Fruit fly (Drosophila melanogaster) whole organism, larva: ENCODE data around the gene CG5116.
A peak's percentile ranks its signal among the peaks of the same experiment; 100 is the strongest.

Experiments used
- noc ChIP-seq: fragments of 200-800 bp; sonication (Bioruptor generic); optimal IDR thresholded peaks from 3 replicates; lab custom pipeline; 2019; ENCODE audit warnings: missing biosample characterization, mild to moderate bottlenecking, missing genetic modification characterization, moderate library complexity

Gene CG5116

DNA sequence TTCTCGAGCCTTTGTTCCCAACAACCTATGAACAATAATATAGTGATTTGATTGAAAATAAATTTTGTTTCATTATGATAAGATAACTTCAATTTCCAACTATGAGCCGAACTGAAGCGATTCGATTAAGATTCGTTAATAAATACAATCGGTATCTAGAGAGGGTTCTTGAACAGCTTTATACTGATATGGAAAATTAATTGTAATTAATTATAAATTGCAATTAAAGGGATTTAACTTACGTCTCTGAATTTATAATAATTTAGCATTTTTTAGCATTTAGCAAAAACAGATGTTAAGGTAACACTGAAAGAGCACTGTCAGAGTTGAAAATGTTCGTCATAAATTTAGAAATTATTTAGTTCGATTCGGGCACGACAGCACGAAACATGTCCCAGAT, 23.1 kb downstream of the CG5116 start, which contains the start of gene CG5111:
CG5111 (plus strand) TSS at position 301 of the 400 bp plus-strand sequence.
- no peak for TF ChIP-seq noc (tag; lab: Kevin White, UChicago)

DNA sequence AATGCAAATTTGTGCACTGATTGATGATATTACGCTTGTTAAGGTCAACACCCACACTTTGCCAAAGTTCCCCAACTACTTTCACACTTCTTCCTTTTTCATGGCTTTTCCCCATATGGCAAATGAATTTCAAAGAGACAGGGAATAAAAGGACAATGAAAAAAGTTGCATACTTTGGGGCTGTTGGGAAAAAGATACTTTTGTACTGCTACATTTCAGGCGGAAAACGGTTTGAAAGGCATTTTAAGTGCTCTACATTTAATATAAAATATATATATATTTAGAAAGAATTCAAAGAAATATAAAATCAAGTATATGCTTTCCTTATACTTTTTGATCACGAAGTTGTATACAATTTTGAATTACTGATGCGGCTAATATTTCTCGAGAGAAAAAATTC, 29.9 kb downstream of the CG5116 start:
- no peak for TF ChIP-seq noc (tag; lab: Kevin White, UChicago)

DNA sequence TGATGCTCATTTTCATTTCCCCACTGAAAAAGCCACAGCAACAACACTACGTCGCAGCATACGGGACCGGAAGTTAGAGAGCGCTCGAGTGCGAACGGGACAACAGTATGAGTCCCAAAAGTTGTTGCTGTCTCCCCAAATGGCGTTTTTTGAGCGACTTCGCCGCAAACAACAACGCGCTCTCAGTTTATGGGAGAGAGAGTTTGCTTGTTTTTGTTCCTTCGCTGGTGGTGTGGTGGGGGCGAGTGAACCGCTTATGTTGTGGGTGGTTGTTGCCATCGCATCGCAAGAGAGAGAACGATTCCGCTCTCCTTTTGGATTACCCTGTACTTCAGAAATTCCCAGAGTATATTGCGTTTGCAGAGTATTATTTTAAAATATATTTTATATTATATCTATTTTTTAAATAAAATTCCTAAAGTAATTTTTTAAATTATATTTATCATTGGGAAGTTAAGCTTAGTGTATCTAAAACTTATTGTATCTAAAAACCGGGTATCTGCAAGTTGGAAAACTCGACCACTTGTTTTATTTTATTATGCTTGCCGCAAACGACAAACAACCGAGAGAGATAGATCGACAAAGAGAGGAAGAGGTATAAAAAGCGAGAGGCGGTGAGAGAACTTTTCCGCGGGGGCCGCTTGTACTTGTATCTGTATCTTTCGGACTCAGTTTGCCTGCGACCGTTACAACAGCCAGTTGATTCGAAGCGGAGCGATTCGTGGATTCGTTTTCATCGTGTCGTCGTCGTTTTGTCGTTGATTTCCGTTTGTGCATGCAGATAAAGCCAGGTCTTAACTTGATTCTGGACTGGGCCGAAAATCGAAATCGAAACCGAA, 32.8 kb downstream of the CG5116 start, which contains the start of gene msi:
msi (plus strand) TSS at position 669 of the 839 bp plus-strand sequence.
- peak; percentile 94 for TF ChIP-seq noc (tag; lab: Kevin White, UChicago)

DNA sequence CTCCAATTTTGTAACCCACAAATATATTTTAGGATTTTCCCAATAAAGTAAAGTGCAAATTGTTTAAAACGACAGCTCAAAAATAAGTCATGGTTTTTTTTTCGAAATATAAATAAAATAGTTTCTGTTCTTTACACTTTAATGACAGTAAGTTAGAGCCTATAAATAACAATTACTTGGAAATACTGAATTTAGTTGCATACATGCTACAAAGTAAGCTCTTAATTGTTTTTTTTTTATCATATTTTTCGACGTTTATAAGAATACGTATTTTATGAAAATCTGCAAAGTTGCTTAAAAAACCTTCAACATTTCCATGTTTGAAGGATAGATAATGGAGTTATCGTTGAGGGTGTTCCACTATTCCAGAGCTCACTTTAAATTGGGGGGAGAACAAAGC, 34.6 kb downstream of the CG5116 start:
- no peak for TF ChIP-seq noc (tag; lab: Kevin White, UChicago)

DNA sequence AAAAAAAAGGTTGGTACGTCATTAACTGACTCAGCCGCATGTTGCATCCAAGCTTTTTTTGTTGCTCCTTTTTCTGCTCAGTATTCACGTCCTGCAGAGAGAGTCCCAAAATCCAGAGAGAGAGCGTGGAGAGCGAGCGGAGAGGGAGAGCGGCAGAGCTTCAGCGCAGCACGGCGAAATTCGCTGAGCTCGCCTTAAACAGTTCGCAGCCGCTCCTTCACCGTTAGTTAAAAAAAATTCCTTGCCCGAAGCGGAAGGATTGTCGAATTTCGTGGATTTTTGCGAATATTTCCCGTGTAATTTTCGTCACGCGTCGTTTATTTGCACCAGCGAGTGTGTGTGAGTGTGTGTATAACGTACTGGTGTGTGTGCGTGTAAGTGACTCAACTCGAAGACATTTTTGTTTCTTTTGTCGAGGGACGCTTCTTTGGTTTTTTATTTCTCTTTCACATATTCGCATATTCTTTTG, 35.2 kb downstream of the CG5116 start:
- TF ChIP-seq noc (tag; lab: Kevin White, UChicago): no peak

DNA sequence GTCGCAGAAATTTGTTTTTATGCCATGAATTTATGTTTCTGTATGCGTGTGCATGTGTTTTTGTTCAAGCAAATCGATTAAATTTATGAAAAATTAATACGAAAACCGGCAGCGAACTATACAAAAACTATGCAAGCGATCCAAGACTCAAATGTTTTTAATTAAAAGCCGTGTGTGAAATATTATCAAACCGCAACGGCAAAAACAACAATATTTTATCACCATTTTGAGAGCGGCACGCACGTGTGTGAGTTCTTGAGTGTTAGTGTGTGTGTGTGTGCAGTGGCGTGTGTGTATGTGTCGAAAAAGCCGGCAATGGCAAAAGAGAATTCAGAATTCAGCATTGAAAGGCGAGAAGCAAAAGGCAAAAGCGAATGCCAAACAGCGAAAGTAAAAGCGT, 35.7 kb downstream of the CG5116 start:
- no peak for TF ChIP-seq noc (tag; lab: Kevin White, UChicago)

DNA sequence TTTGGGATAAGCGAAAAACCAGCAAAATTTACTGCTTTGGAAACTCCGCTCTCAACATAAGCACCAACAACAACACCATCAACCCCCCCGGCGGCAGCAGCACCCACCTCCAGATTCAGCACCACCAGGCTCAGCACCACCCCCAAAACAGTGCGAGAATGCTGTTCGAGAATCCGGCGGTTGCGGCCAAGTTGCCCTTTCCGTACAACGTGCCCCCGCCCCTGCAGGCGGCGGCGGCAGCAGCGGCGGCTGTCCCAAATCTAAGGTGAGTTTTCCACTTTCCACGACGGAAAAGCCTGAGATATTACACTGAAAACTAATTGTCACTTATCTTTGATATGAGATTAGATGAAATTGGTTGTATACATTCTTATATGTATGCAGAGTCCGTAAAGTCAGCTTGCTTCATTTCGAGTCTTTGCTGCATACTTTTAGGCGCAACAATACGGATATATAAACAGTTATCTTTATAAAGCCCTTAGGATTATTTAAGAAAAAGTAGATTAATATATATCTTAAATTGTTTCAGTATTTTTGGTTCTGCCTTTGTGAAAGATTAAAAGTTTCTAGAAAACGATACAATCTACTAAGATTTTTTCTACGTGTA, 36.7 kb downstream of the CG5116 start:
- no peak for TF ChIP-seq noc (tag; lab: Kevin White, UChicago)

DNA sequence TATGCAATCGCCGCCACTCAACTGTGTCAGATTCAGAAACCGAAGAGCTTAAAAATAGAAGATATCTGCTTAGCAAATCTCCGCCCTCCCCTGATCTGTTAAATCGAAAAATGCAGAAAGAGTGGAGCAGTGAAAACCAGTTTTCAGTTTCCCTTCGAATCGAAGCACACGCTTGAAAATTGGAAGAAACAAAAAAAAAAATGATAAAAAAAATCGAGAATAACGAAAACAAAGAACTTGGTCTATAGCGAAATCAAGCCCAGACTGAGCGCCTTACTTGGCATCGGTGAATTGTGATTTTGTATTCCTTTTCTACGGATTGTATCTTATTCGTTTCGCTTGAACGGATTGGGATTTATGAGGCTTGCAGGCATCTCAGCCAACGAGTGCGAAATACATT, 46.4 kb downstream of the CG5116 start:
- TF ChIP-seq noc (tag; lab: Kevin White, UChicago): no peak

DNA sequence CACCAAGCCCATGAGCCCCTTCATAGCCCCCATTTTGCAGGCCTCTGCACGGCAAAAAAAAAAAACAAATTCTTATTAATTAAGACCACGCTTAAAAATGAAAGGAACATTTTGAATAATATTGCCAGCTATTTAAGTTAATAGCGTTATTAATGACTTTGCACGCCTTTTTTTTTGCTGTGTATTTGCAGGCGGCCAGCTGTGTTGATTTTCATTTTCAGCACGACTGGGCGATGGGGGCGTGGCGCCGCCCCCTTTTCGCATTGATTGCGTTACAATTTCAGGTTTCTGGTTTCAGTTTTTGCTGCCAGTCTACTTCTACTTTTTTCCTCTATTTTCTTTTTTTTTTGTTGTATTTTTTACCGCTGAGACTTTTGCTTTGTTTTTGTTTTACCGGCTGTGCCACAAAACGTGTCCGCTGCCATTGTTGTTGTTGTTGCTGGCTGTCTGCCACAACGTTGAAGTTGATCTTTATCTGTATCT, 49.0 kb downstream of the CG5116 start:
- no peak for TF ChIP-seq noc (tag; lab: Kevin White, UChicago)

DNA sequence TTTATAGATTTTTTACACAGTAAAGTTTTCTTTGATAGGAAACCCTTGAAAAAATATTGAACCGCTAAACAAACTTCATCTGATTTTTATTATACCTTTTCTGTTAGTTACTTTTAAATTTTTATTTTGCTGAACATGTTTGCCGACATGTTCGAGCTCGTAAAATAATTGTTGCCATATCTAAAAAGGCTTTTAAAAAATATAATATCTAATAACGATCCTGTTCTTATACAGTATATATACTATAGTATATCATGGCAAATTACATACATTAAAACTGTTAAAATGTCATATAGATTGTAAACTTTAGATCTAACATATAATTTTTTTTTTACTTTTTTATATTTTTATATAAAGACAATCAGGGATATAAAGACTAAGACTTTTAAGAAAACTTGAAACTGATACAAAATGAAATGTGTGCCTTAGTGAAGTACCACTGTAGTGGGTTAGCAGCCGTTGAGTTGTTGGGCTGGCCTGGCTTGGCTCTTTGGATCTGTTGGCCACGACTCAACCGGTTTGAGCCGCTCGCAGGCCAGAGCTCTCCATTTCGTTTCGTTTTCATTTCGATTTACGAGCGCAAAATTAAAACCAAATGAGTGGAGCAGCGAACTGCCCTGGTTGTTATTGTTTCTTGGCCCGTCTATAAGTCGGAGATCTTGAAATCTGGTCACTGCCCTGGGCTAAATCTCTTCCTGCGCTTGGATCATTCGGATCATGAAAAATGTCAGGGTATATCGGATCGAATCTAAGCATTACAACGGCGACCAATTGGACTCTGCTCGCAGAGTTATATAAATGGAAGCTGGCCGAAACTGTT, 49.7 kb downstream of the CG5116 start:
- TF ChIP-seq noc (tag; lab: Kevin White, UChicago): no peak
